Fruit fly (Drosophila melanogaster) whole organism, prepupa: ENCODE results near the gene Ref1.

Experiments used
- Blimp-1 ChIP-seq: fragments of 200-800 bp; sonication (Bioruptor generic); optimal IDR thresholded peaks from 3 replicates; lab custom pipeline; 2017; ENCODE audit warnings: missing biosample characterization, missing genetic modification characterization, mild to moderate bottlenecking, moderate library complexity, missing genetic modification reagents
- CG10631 ChIP-seq: fragments of 200-800 bp; sonication (Bioruptor generic); optimal IDR thresholded peaks from 2 replicates; lab custom pipeline; 2016; ENCODE audit warnings: missing biosample characterization, missing genetic modification characterization
- CG11294 ChIP-seq: fragments of 200-800 bp; sonication (Bioruptor generic); IDR thresholded peaks from 2 replicates; pipeline ENCODE4 v1.3.6; 2022; ENCODE audit warnings: missing biosample characterization, missing genetic modification characterization
- CG11762 ChIP-seq: fragments of 200-800 bp; sonication (Bioruptor generic); optimal IDR thresholded peaks from 3 replicates; lab custom pipeline; 2016; ENCODE audit warnings: missing biosample characterization, missing genetic modification characterization; ENCODE audit not compliant: insufficient read depth
- CG11902 ChIP-seq: fragments of 200-800 bp; sonication (Bioruptor generic); optimal IDR thresholded peaks from 3 replicates; lab custom pipeline; 2016; ENCODE audit warnings: missing biosample characterization, missing genetic modification characterization
- CG15336 ChIP-seq: fragments of 200-800 bp; sonication (Bioruptor generic); IDR thresholded peaks from 2 replicates; pipeline ENCODE4 v1.3.6; 2022; ENCODE audit warnings: missing biosample characterization, missing genetic modification characterization
- CG1621 ChIP-seq: fragments of 200-800 bp; sonication (Bioruptor generic); optimal IDR thresholded peaks from 3 replicates; lab custom pipeline; 2018; ENCODE audit warnings: missing biosample characterization, mild to moderate bottlenecking, missing genetic modification characterization
- CG16779 ChIP-seq: fragments of 200-800 bp; sonication (Bioruptor generic); optimal IDR thresholded peaks from 3 replicates; lab custom pipeline; 2017; ENCODE audit warnings: missing biosample characterization, mild to moderate bottlenecking, missing genetic modification characterization
- CG3032 ChIP-seq: fragments of 200-800 bp; optimal IDR thresholded peaks from 2 replicates; lab custom pipeline; 2019; ENCODE audit warnings: missing biosample characterization, mild to moderate bottlenecking, missing genetic modification characterization, moderate library complexity
- CG31627 ChIP-seq: fragments of 200-800 bp; sonication (Bioruptor generic); optimal IDR thresholded peaks from 3 replicates; lab custom pipeline; 2016; ENCODE audit warnings: missing biosample characterization, missing genetic modification characterization
- CG34406 ChIP-seq: fragments of 200-800 bp; sonication (Bioruptor generic); optimal IDR thresholded peaks from 3 replicates; lab custom pipeline; 2016; ENCODE audit warnings: missing biosample characterization, missing genetic modification characterization
- CG3919 ChIP-seq: fragments of 200-800 bp; sonication (Bioruptor generic); optimal IDR thresholded peaks from 3 replicates; lab custom pipeline; 2016; ENCODE audit warnings: missing biosample characterization, missing genetic modification characterization
- CG4318 ChIP-seq: fragments of 200-800 bp; sonication (Bioruptor generic); optimal IDR thresholded peaks from 3 replicates; lab custom pipeline; 2017; ENCODE audit warnings: missing biosample characterization, mild to moderate bottlenecking, missing genetic modification characterization
- CG6163 ChIP-seq: fragments of 200-800 bp; sonication (Bioruptor generic); IDR thresholded peaks from 3 replicates; pipeline ENCODE4 v1.3.6; 2022; ENCODE audit warnings: missing biosample characterization, missing genetic modification characterization
- CG6276 ChIP-seq: fragments of 200-800 bp; sonication (Bioruptor generic); optimal IDR thresholded peaks from 2 replicates; lab custom pipeline; 2017; ENCODE audit warnings: missing biosample characterization, mild to moderate bottlenecking, missing genetic modification characterization
- CG6792 ChIP-seq: fragments of 200-800 bp; sonication (Bioruptor generic); optimal IDR thresholded peaks from 3 replicates; lab custom pipeline; 2016; ENCODE audit warnings: missing biosample characterization, missing genetic modification characterization
- CG6808 ChIP-seq: fragments of 200-800 bp; sonication (Bioruptor generic); optimal IDR thresholded peaks from 3 replicates; lab custom pipeline; 2017; ENCODE audit warnings: missing biosample characterization, missing genetic modification characterization, mild to moderate bottlenecking, moderate library complexity, missing genetic modification reagents
- CG6854 ChIP-seq: fragments of 200-800 bp; sonication (Bioruptor generic); optimal IDR thresholded peaks from 2 replicates; lab custom pipeline; 2017; ENCODE audit warnings: missing biosample characterization, mild to moderate bottlenecking, missing genetic modification characterization
- CG7368 ChIP-seq: fragments of 200-800 bp; sonication (Bioruptor generic); optimal IDR thresholded peaks from 3 replicates; lab custom pipeline; 2016; ENCODE audit warnings: missing biosample characterization, missing genetic modification characterization
- CG8119 ChIP-seq: fragments of 200-800 bp; sonication (Bioruptor generic); IDR thresholded peaks from 3 replicates; pipeline ENCODE4 v1.3.6; 2022; ENCODE audit warnings: missing biosample characterization, missing genetic modification characterization
- CG8319 ChIP-seq: fragments of 200-800 bp; sonication (Bioruptor generic); optimal IDR thresholded peaks from 3 replicates; lab custom pipeline; 2016; ENCODE audit warnings: missing biosample characterization, missing genetic modification characterization
- CG9139 ChIP-seq: fragments of 200-800 bp; sonication (Bioruptor generic); optimal IDR thresholded peaks from 3 replicates; lab custom pipeline; 2017; ENCODE audit warnings: missing biosample characterization, mild to moderate bottlenecking, missing genetic modification characterization
- Eip75B ChIP-seq: fragments of 200-800 bp; sonication (Bioruptor generic); optimal IDR thresholded peaks from 3 replicates; lab custom pipeline; 2016; ENCODE audit warnings: missing biosample characterization, missing genetic modification characterization
- Eip78C ChIP-seq: fragments of 200-800 bp; sonication (Bioruptor generic); peaks from one replicate; lab custom pipeline; 2016; ENCODE audit warnings: missing biosample characterization, missing genetic modification characterization
- Eip93F ChIP-seq: fragments of 200-800 bp; sonication (Bioruptor generic); optimal IDR thresholded peaks from 2 replicates; lab custom pipeline; 2016; ENCODE audit warnings: missing biosample characterization, mild to moderate bottlenecking, missing genetic modification characterization
- Ets21C ChIP-seq: fragments of 200-800 bp; sonication (Bioruptor generic); optimal IDR thresholded peaks from 3 replicates; lab custom pipeline; 2016; ENCODE audit warnings: missing biosample characterization, missing genetic modification characterization
- Ets96B ChIP-seq: fragments of 200-800 bp; optimal IDR thresholded peaks from 2 replicates; lab custom pipeline; 2019; ENCODE audit warnings: missing biosample characterization, mild to moderate bottlenecking, missing genetic modification characterization, moderate library complexity
- Gug ChIP-seq: fragments of 200-800 bp; sonication (Bioruptor generic); IDR thresholded peaks from 2 replicates; pipeline ENCODE4 v1.3.6; 2022; ENCODE audit warnings: missing biosample characterization, missing genetic modification characterization
- Hr39 ChIP-seq: fragments of 200-800 bp; sonication (Bioruptor generic); optimal IDR thresholded peaks from 2 replicates; lab custom pipeline; 2016; ENCODE audit warnings: missing biosample characterization, missing genetic modification characterization
- Hr4 ChIP-seq: fragments of 200-800 bp; sonication (Bioruptor generic); optimal IDR thresholded peaks from 3 replicates; lab custom pipeline; 2016; ENCODE audit warnings: missing biosample characterization, missing genetic modification characterization
- Met ChIP-seq: fragments of 200-800 bp; sonication (Bioruptor generic); optimal IDR thresholded peaks from 3 replicates; lab custom pipeline; 2016; ENCODE audit warnings: missing biosample characterization, missing genetic modification characterization
- Smox ChIP-seq: fragments of 200-800 bp; sonication (Bioruptor generic); optimal IDR thresholded peaks from 3 replicates; lab custom pipeline; 2016; ENCODE audit warnings: missing biosample characterization, missing genetic modification characterization
- Sox102F ChIP-seq: fragments of 200-800 bp; sonication (Bioruptor generic); optimal IDR thresholded peaks from 2 replicates; lab custom pipeline; 2016; ENCODE audit warnings: missing biosample characterization, mild to moderate bottlenecking, missing genetic modification characterization
- Sox14 ChIP-seq: fragments of 200-800 bp; sonication (Bioruptor generic); optimal IDR thresholded peaks from 3 replicates; lab custom pipeline; 2016; ENCODE audit warnings: missing biosample characterization, missing genetic modification characterization
- achi ChIP-seq: fragments of 200-800 bp; sonication (Bioruptor generic); optimal IDR thresholded peaks from 3 replicates; lab custom pipeline; 2016; ENCODE audit warnings: missing biosample characterization, missing genetic modification characterization
- acj6 ChIP-seq: fragments of 200-800 bp; sonication (Bioruptor generic); optimal IDR thresholded peaks from 3 replicates; lab custom pipeline; 2016; ENCODE audit warnings: missing biosample characterization, missing genetic modification characterization
- cyc ChIP-seq: fragments of 200-800 bp; sonication (Bioruptor generic); optimal IDR thresholded peaks from 3 replicates; lab custom pipeline; 2016; ENCODE audit warnings: missing biosample characterization, missing genetic modification characterization
- dac ChIP-seq: fragments of 200-800 bp; sonication (Bioruptor generic); optimal IDR thresholded peaks from 2 replicates; lab custom pipeline; 2017; ENCODE audit warnings: missing biosample characterization, mild to moderate bottlenecking, missing genetic modification characterization
- dsx ChIP-seq: fragments of 200-800 bp; optimal IDR thresholded peaks from 3 replicates; lab custom pipeline; 2019; ENCODE audit warnings: missing biosample characterization, mild to moderate bottlenecking, missing genetic modification characterization, moderate library complexity; ENCODE audit not compliant: poor library complexity, severe bottlenecking
- esn ChIP-seq: fragments of 200-800 bp; sonication (Bioruptor generic); optimal IDR thresholded peaks from 2 replicates; lab custom pipeline; 2016; ENCODE audit warnings: missing biosample characterization, mild to moderate bottlenecking, missing genetic modification characterization, moderate library complexity
- fd59A ChIP-seq: fragments of 200-800 bp; sonication (Bioruptor generic); optimal IDR thresholded peaks from 2 replicates; lab custom pipeline; 2017; ENCODE audit warnings: missing biosample characterization, mild to moderate bottlenecking, missing genetic modification characterization, missing genetic modification reagents
- fd85E ChIP-seq: fragments of 200-800 bp; sonication (Bioruptor generic); optimal IDR thresholded peaks from 3 replicates; lab custom pipeline; 2016; ENCODE audit warnings: missing biosample characterization, missing genetic modification characterization
- lz ChIP-seq: fragments of 200-800 bp; sonication (Bioruptor generic); optimal IDR thresholded peaks from 3 replicates; lab custom pipeline; 2016; ENCODE audit warnings: missing biosample characterization, missing genetic modification characterization
- pdm3 ChIP-seq: fragments of 200-800 bp; sonication (Bioruptor generic); optimal IDR thresholded peaks from 3 replicates; lab custom pipeline; 2016; ENCODE audit warnings: missing biosample characterization, missing genetic modification characterization
- salr ChIP-seq, 2 experiments: fragments of 200-800 bp; sonication (Bioruptor generic); optimal IDR thresholded peaks; 3 replicates each; lab custom pipeline; 2016 to 2018; ENCODE audit warnings: missing biosample characterization in 2 of 2, missing genetic modification characterization in 2 of 2, mild to moderate bottlenecking in 1 of 2
- svp ChIP-seq: fragments of 200-800 bp; sonication (Bioruptor generic); peaks from one replicate; lab custom pipeline; 2016; ENCODE audit warnings: missing biosample characterization, missing genetic modification characterization
- topi ChIP-seq: fragments of 200-800 bp; sonication (Bioruptor generic); optimal IDR thresholded peaks from 3 replicates; lab custom pipeline; 2016; ENCODE audit warnings: missing biosample characterization, missing genetic modification characterization
- vri ChIP-seq: fragments of 200-800 bp; sonication (Bioruptor generic); optimal IDR thresholded peaks from 3 replicates; lab custom pipeline; 2016; ENCODE audit warnings: missing biosample characterization, mild to moderate bottlenecking, missing genetic modification characterization

The Ref1 gene

dm6 chr3R:7076293-7076981 is 3.8 kb downstream of the Ref1 start (continued):
- TF ChIP-seq CG3919 (GFP tag; lab: Kevin White, UChicago) (no peak), Hr39 (GFP tag; lab: Kevin White, UChicago) (peak; percentile 33), cyc (GFP tag; lab: Kevin White, UChicago) (no peak), Eip75B (GFP tag; lab: Kevin White, UChicago) (no peak)

- peak; percentile 95 for TF ChIP-seq Eip75B (GFP tag; lab: Kevin White, UChicago)
- peak; percentile 95 for TF ChIP-seq acj6 (GFP tag; lab: Kevin White, UChicago)
- TF ChIP-seq pdm3 (GFP tag; lab: Kevin White, UChicago) = peak; percentile 94
- TF ChIP-seq CG1621 (tag; lab: Kevin White, UChicago) = peak; percentile 82
- TF ChIP-seq CG4318 (GFP tag; lab: Kevin White, UChicago) = peak; percentile 85
- TF ChIP-seq CG6854 (GFP tag; lab: Kevin White, UChicago) = peak; percentile 88
- peak; percentile 97 for TF ChIP-seq Sox102F (GFP tag; lab: Kevin White, UChicago)
- TF ChIP-seq Blimp-1 (GFP tag; lab: Kevin White, UChicago) = peak; percentile 89
- peak; percentile 91 for TF ChIP-seq CG6808 (GFP tag; lab: Kevin White, UChicago)
- TF ChIP-seq fd85E (GFP tag; lab: Kevin White, UChicago) = peak; percentile 84
- TF ChIP-seq Met = peak; percentile 97
- peak; percentile 89 for TF ChIP-seq CG8319 (GFP tag; lab: Kevin White, UChicago)
- peak; percentile 83 to 86 for TF ChIP-seq salr (GFP tag; optimal IDR thresholded peaks at IDR 0.05; lab: Kevin White, UChicago)
- no peak for TF ChIP-seq CG8119 (GFP tag; lab: Robert Waterston, UW)
- peak; percentile 92 for TF ChIP-seq CG10631
- peak; percentile 99 for TF ChIP-seq svp (GFP tag; lab: Kevin White, UChicago)
- TF ChIP-seq CG7368 = peak; percentile 94
- no peak for TF ChIP-seq CG6163 (GFP tag; lab: Robert Waterston, UW)
- peak; percentile 99 for TF ChIP-seq Eip78C (GFP tag; lab: Kevin White, UChicago)
- TF ChIP-seq esn (GFP tag; lab: Kevin White, UChicago) = peak; percentile 97
- no peak for TF ChIP-seq CG6276 (GFP tag; lab: Kevin White, UChicago)
- peak; percentile 89 for TF ChIP-seq CG3032
- peak; percentile 96 for TF ChIP-seq Hr39 (GFP tag; lab: Kevin White, UChicago)
- TF ChIP-seq CG3919 (GFP tag; lab: Kevin White, UChicago) = peak; percentile 95
- peak; percentile 74 for TF ChIP-seq dac (GFP tag; lab: Kevin White, UChicago)
- peak; percentile 78 for TF ChIP-seq Eip93F (GFP tag; lab: Kevin White, UChicago)
- TF ChIP-seq Ets96B = peak; percentile 91
- TF ChIP-seq Hr4 (GFP tag; lab: Kevin White, UChicago) = peak; percentile 93
- peak; percentile 96 for TF ChIP-seq Smox (GFP tag; lab: Kevin White, UChicago)
- peak; percentile 73 for TF ChIP-seq CG9139 (GFP tag; lab: Kevin White, UChicago)
- peak; percentile 97 for TF ChIP-seq Sox14 (GFP tag; lab: Kevin White, UChicago)
- no peak for TF ChIP-seq CG15336 (GFP tag; lab: Robert Waterston, UW)
- TF ChIP-seq CG34406 (GFP tag; lab: Kevin White, UChicago) = peak; percentile 93
- TF ChIP-seq fd59A (GFP tag; lab: Kevin White, UChicago) = peak; percentile 87
- peak; percentile 93 for TF ChIP-seq CG6792 (GFP tag; lab: Kevin White, UChicago)
- TF ChIP-seq CG16779 = peak; percentile 80
- TF ChIP-seq lz (GFP tag; lab: Kevin White, UChicago) = peak; percentile 93
- TF ChIP-seq Gug (GFP tag; lab: Robert Waterston, UW) = no peak
- peak; percentile 96 for TF ChIP-seq cyc (GFP tag; lab: Kevin White, UChicago)
- peak; percentile 87 for TF ChIP-seq dsx (GFP tag; lab: Kevin White, UChicago)
- peak; percentile 96 for TF ChIP-seq topi (GFP tag; lab: Kevin White, UChicago)
- TF ChIP-seq CG11762 (GFP tag; lab: Kevin White, UChicago) = peak; percentile 90
- TF ChIP-seq Ets21C (GFP tag; lab: Kevin White, UChicago) = peak; percentile 91
- peak; percentile 91 for TF ChIP-seq CG11902
- peak; percentile 96 for TF ChIP-seq CG31627
- no peak for TF ChIP-seq CG11294
- TF ChIP-seq vri (GFP tag; lab: Kevin White, UChicago) = peak; percentile 95
- TF ChIP-seq achi (GFP tag; lab: Kevin White, UChicago) = peak; percentile 93
Observed at dm6 chr3R:7075712-7076183, 4.4 kb downstream of the Ref1 start.
